Fruit fly (Drosophila melanogaster): ENCODE data around the gene CG7083.

DNA sequence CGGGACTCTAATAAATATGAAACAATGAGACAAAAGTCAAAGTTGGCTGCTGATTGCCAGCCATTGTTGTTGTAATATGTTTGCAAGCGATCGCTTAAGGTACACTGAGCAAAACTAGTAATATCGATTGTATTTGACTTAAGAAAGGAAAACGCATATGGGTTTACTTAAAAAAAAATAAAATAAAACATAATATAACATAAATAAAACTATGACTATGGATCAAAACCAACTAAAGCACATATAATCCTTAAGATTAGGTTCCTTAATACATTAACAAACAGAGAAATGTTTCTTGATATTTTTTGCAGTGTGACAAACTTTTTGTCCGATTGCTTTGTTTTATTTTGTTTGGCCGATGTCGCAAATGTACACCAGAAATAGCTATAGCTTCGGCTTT is 7.0 kb upstream of the CG7083 start:
- TF ChIP-seq psq (optimal IDR thresholded peaks at IDR 0.05) (no peak), ttk (optimal IDR thresholded peaks at IDR 0.05) (no peak)
